Worm (Caenorhabditis elegans): ENCODE measurements around the gene daf-9.
A peak's percentile ranks its signal among the peaks of the same experiment; 100 is the strongest.

The daf-9 gene

ce11 chrX:6232998-6233626 is 36.4 kb downstream of the daf-9 start, which contains the start of gene C14F11.4:
C14F11.4 (minus strand) TSS chrX:6233048.
- TF ChIP-seq zag-1 (tag; optimal IDR thresholded peaks at IDR 0.05) (no peak), nhr-237 (tag; optimal IDR thresholded peaks at IDR 0.05) (no peak), nhr-77 (tag; optimal IDR thresholded peaks at IDR 0.05) (no peak), jun-1 (tag; optimal IDR thresholded peaks at IDR 0.05) (no peak), ztf-4 (tag; optimal IDR thresholded peaks at IDR 0.05) (no peak), fkh-2 (tag; optimal IDR thresholded peaks at IDR 0.05) (no peak), lsy-12 (tag; optimal IDR thresholded peaks at IDR 0.05) (no peak), nfya-1 (tag; optimal IDR thresholded peaks at IDR 0.05; ENCODE audit: insufficient read depth) (no peak), tbx-2 (tag; optimal IDR thresholded peaks at IDR 0.05) (no peak), egl-5 (tag; optimal IDR thresholded peaks at IDR 0.05) (no peak), sea-2 (GFP tag; optimal IDR thresholded peaks at IDR 0.05) (no peak), snpc-4 (tag; optimal IDR thresholded peaks at IDR 0.05) (no peak)

- TF ChIP-seq eor-1 (tag; optimal IDR thresholded peaks at IDR 0.05): no peak
- no peak for TF ChIP-seq mml-1 (tag; optimal IDR thresholded peaks at IDR 0.05)
- TF ChIP-seq nhr-43 (tag; optimal IDR thresholded peaks at IDR 0.05; ENCODE audit: poor library complexity, severe bottlenecking): no peak
- TF ChIP-seq nhr-25 (tag; optimal IDR thresholded peaks at IDR 0.05): no peak
- no peak for TF ChIP-seq ceh-16 (tag; optimal IDR thresholded peaks at IDR 0.05)
- no peak for TF ChIP-seq nhr-77 (tag; optimal IDR thresholded peaks at IDR 0.05)
- no peak for TF ChIP-seq nfya-1 (tag; optimal IDR thresholded peaks at IDR 0.05; ENCODE audit: insufficient read depth)
- TF ChIP-seq lin-15B (tag; optimal IDR thresholded peaks at IDR 0.05): no peak
- no peak for TF ChIP-seq R02D3.7 (tag; optimal IDR thresholded peaks at IDR 0.05)
- TF ChIP-seq unc-39 (tag; optimal IDR thresholded peaks at IDR 0.05): no peak
- TF ChIP-seq ztf-4 (tag; optimal IDR thresholded peaks at IDR 0.05): no peak
- TF ChIP-seq jun-1 (tag; optimal IDR thresholded peaks at IDR 0.05): no peak
- TF ChIP-seq elt-2 (tag; optimal IDR thresholded peaks at IDR 0.05): no peak
- TF ChIP-seq elt-1 (tag; optimal IDR thresholded peaks at IDR 0.05): no peak
- TF ChIP-seq ceh-9 (tag; optimal IDR thresholded peaks at IDR 0.05): no peak
- no peak for TF ChIP-seq elt-3 (tag; optimal IDR thresholded peaks at IDR 0.05)
- TF ChIP-seq nhr-28 (tag; optimal IDR thresholded peaks at IDR 0.05): no peak
These were observed 38.7 kb downstream of the daf-9 start, which contains the start of gene hsp-43 for ce11 chrX:6235443-6235842. hsp-43 (minus strand) TSS chrX:6235543.

- peak; percentile 74 for TF ChIP-seq nhr-23 (tag; optimal IDR thresholded peaks at IDR 0.05)
- no peak for TF ChIP-seq nhr-12 (tag; optimal IDR thresholded peaks at IDR 0.05)
- no peak for TF ChIP-seq nhr-76 (tag; optimal IDR thresholded peaks at IDR 0.05)
These were observed 42.2 kb downstream of the daf-9 start, which contains the start of gene rml-3 for ce11 chrX:6238973-6239372. rml-3 (minus strand) TSS chrX:6239065.

ce11 chrX:6239927-6240639 is 43.4 kb downstream of the daf-9 start:
- TF ChIP-seq nfya-1 (tag; optimal IDR thresholded peaks at IDR 0.05; ENCODE audit: insufficient read depth) (peak; percentile 43), pha-4 (tag; optimal IDR thresholded peaks at IDR 0.05) (peak; percentile 74), lin-15B (tag; optimal IDR thresholded peaks at IDR 0.05) (peak; percentile 12), hmg-11 (tag; optimal IDR thresholded peaks at IDR 0.05) (peak; percentile 62), elt-3 (tag; optimal IDR thresholded peaks at IDR 0.05) (no peak), ceh-28 (tag; optimal IDR thresholded peaks at IDR 0.05) (no peak)

ce11 chrX:6240640-6241033 is 43.9 kb downstream of the daf-9 start, which contains the start of gene got-2.2:
got-2.2 (plus strand) TSS chrX:6240983.
- TF ChIP-seq unc-62 (GFP tag; optimal IDR thresholded peaks at IDR 0.05) (no peak), pqm-1 (tag; optimal IDR thresholded peaks at IDR 0.05) (peak; percentile 95), elt-2 (tag; optimal IDR thresholded peaks at IDR 0.05) (peak; percentile 63), nhr-43 (tag; optimal IDR thresholded peaks at IDR 0.05; ENCODE audit: poor library complexity, severe bottlenecking) (peak; percentile 2), jun-1 (tag; optimal IDR thresholded peaks at IDR 0.05) (peak; percentile 4)

Data from whole organism, L3 larva.